Fruit fly (Drosophila melanogaster) whole organism, embryonic: ENCODE data around the gene CG31827.

Experiments used
- Antp ChIP-seq: fragments of 200-800 bp; sonication (Bioruptor generic); optimal IDR thresholded peaks from 3 replicates; lab custom pipeline; 2016; ENCODE audit warnings: missing biosample characterization, missing genetic modification characterization
- BEAF-32 ChIP-seq: fragments of 200-800 bp; sonication (Bioruptor generic); optimal IDR thresholded peaks from 3 replicates; lab custom pipeline; 2017; ENCODE audit warnings: missing biosample characterization, missing genetic modification characterization, mild to moderate bottlenecking, moderate library complexity, missing genetic modification reagents
- CG11398 ChIP-seq: fragments of 200-800 bp; sonication (Bioruptor generic); optimal IDR thresholded peaks from 2 replicates; lab custom pipeline; 2016; ENCODE audit warnings: missing biosample characterization, missing genetic modification characterization
- CG12769 ChIP-seq: fragments of 200-800 bp; sonication (Bioruptor generic); optimal IDR thresholded peaks from 2 replicates; lab custom pipeline; 2019; ENCODE audit warnings: missing biosample characterization, mild to moderate bottlenecking, missing genetic modification characterization, moderate library complexity
- CG13123 ChIP-seq: fragments of 200-800 bp; sonication (Bioruptor generic); optimal IDR thresholded peaks from 2 replicates; lab custom pipeline; 2016; ENCODE audit warnings: missing biosample characterization, missing genetic modification characterization
- CG13624 ChIP-seq: fragments of 200-800 bp; sonication (Bioruptor generic); optimal IDR thresholded peaks from 2 replicates; lab custom pipeline; 2016; ENCODE audit warnings: missing biosample characterization, missing genetic modification characterization
- CG17328 ChIP-seq: fragments of 200-800 bp; sonication (Bioruptor generic); IDR thresholded peaks from 2 replicates; pipeline ENCODE4 v1.3.6; 2022; ENCODE audit warnings: missing biosample characterization, missing genetic modification characterization
- CG17385 ChIP-seq: fragments of 200-800 bp; sonication (Bioruptor generic); optimal IDR thresholded peaks from 3 replicates; lab custom pipeline; 2018; ENCODE audit warnings: missing biosample characterization, mild to moderate bottlenecking, missing genetic modification characterization
- CG17912 ChIP-seq: fragments of 200-800 bp; sonication (Bioruptor generic); optimal IDR thresholded peaks from 2 replicates; lab custom pipeline; 2018; ENCODE audit warnings: missing biosample characterization, mild to moderate bottlenecking, missing genetic modification characterization
- CG1832 ChIP-seq: fragments of 200-800 bp; sonication (Bioruptor generic); optimal IDR thresholded peaks from 2 replicates; lab custom pipeline; 2017; ENCODE audit warnings: missing biosample characterization, mild to moderate bottlenecking, missing genetic modification characterization, inconsistent platforms
- CG32772 ChIP-seq: fragments of 200-800 bp; sonication (Bioruptor generic); IDR thresholded peaks from 2 replicates; pipeline ENCODE4 v1.3.6; 2022; ENCODE audit warnings: missing biosample characterization, missing genetic modification characterization
- CG33213 ChIP-seq: fragments of 200-800 bp; sonication (Bioruptor generic); optimal IDR thresholded peaks from 3 replicates; lab custom pipeline; 2016; ENCODE audit warnings: missing biosample characterization, missing genetic modification characterization
- CG4617 ChIP-seq: fragments of 200-800 bp; sonication (Bioruptor generic); optimal IDR thresholded peaks from 3 replicates; lab custom pipeline; 2016; ENCODE audit warnings: missing biosample characterization, missing genetic modification characterization, borderline replicate concordance
- CG6813 ChIP-seq: fragments of 200-800 bp; sonication (Bioruptor generic); optimal IDR thresholded peaks from 2 replicates; lab custom pipeline; 2017; ENCODE audit warnings: missing biosample characterization, missing genetic modification characterization, mild to moderate bottlenecking, moderate library complexity, missing genetic modification reagents
- CG7963 ChIP-seq: fragments of 200-800 bp; sonication (Bioruptor generic); IDR thresholded peaks from 3 replicates; pipeline ENCODE4 v1.3.6; 2022; ENCODE audit warnings: missing biosample characterization, missing genetic modification characterization; ENCODE audit not compliant: partially characterized antibody
- CG8478 ChIP-seq: fragments of >200 bp; optimal IDR thresholded peaks from 2 replicates; lab custom pipeline; 2018
- CG9932 ChIP-seq: fragments of 200-800 bp; sonication (Bioruptor generic); IDR thresholded peaks from 2 replicates; pipeline ENCODE4 v1.3.6; 2022; ENCODE audit warnings: missing biosample characterization, missing genetic modification characterization
- Camta ChIP-seq: fragments of 200-800 bp; sonication (Bioruptor generic); optimal IDR thresholded peaks from 2 replicates; lab custom pipeline; 2016; ENCODE audit warnings: missing biosample characterization, missing genetic modification characterization
- D19A ChIP-seq: fragments of 200-800 bp; optimal IDR thresholded peaks from 3 replicates; lab custom pipeline; 2019; ENCODE audit warnings: missing biosample characterization, mild to moderate bottlenecking, missing genetic modification characterization, moderate library complexity
- Elba2 ChIP-seq: fragments of 200-800 bp; sonication (Bioruptor generic); optimal IDR thresholded peaks from 3 replicates; lab custom pipeline; 2016; ENCODE audit warnings: missing biosample characterization, missing genetic modification characterization
- HHEX ChIP-seq: fragments of 200-800 bp; sonication (Bioruptor generic); optimal IDR thresholded peaks from 3 replicates; lab custom pipeline; 2017; ENCODE audit warnings: missing biosample characterization, mild to moderate bottlenecking, missing genetic modification characterization, missing genetic modification reagents
- HmgD ChIP-seq: fragments of 200-800 bp; sonication (Bioruptor generic); optimal IDR thresholded peaks from 3 replicates; lab custom pipeline; 2016; ENCODE audit warnings: missing biosample characterization, missing genetic modification characterization
- Hr78 ChIP-seq, 2 experiments: fragments of 200-800 bp in 1 of 2; fragments of >200 bp in 1 of 2; sonication (Bioruptor generic) in 1 of 2; optimal IDR thresholded peaks; 2 replicates each; lab custom pipeline; 2017 to 2019; ENCODE audit warnings: missing biosample characterization in 2 of 2, missing genetic modification characterization in 2 of 2, mild to moderate bottlenecking in 1 of 2, moderate library complexity in 1 of 2
- Kr ChIP-seq: fragments of 200-800 bp; sonication (Bioruptor generic); optimal IDR thresholded peaks from 2 replicates; lab custom pipeline; 2017; ENCODE audit warnings: missing biosample characterization, mild to moderate bottlenecking, missing genetic modification characterization
- MBD-R2 ChIP-seq: fragments of 200-800 bp; sonication (Bioruptor generic); IDR thresholded peaks from 2 replicates; pipeline ENCODE4 v1.3.6; 2022; ENCODE audit warnings: missing biosample characterization, missing genetic modification characterization
- Mad ChIP-seq: fragments of 200-800 bp; sonication (Bioruptor generic); optimal IDR thresholded peaks from 2 replicates; lab custom pipeline; 2016; ENCODE audit warnings: missing biosample characterization, missing genetic modification characterization
- Oaz ChIP-seq: fragments of 200-800 bp; sonication (Bioruptor generic); IDR thresholded peaks from 2 replicates; pipeline ENCODE4 v1.3.6; 2022; ENCODE audit warnings: missing biosample characterization, missing genetic modification characterization
- PHDP ChIP-seq: fragments of 200-800 bp; sonication (Bioruptor generic); optimal IDR thresholded peaks from 3 replicates; lab custom pipeline; 2018; ENCODE audit warnings: missing biosample characterization, mild to moderate bottlenecking, missing genetic modification characterization, moderate library complexity
- Rx ChIP-seq: fragments of 200-800 bp; sonication (Bioruptor generic); IDR thresholded peaks from 2 replicates; pipeline ENCODE4 v1.3.6; 2022; ENCODE audit warnings: missing biosample characterization, missing genetic modification characterization
- Scr ChIP-seq: fragments of 200-800 bp; sonication (Bioruptor generic); IDR thresholded peaks from 2 replicates; pipeline ENCODE4 v1.3.6; 2022; ENCODE audit warnings: missing biosample characterization, missing genetic modification characterization; ENCODE audit not compliant: partially characterized antibody
- Side ChIP-seq: fragments of 200-800 bp; sonication (Bioruptor generic); optimal IDR thresholded peaks from 2 replicates; lab custom pipeline; 2016; ENCODE audit warnings: missing biosample characterization, missing genetic modification characterization
- Six4 ChIP-seq: fragments of 200-800 bp; sonication (Bioruptor generic); optimal IDR thresholded peaks from 2 replicates; lab custom pipeline; 2016; ENCODE audit warnings: missing biosample characterization, missing genetic modification characterization
- Vsx1 ChIP-seq: fragments of 200-800 bp; sonication (Bioruptor generic); optimal IDR thresholded peaks from 2 replicates; lab custom pipeline; 2017; ENCODE audit warnings: missing biosample characterization, mild to moderate bottlenecking, missing genetic modification characterization, missing genetic modification reagents
- bigmax ChIP-seq: fragments of 200-800 bp; sonication (Bioruptor generic); optimal IDR thresholded peaks from 2 replicates; lab custom pipeline; 2018; ENCODE audit warnings: missing biosample characterization, mild to moderate bottlenecking, missing genetic modification characterization
- corto ChIP-seq: fragments of 200-800 bp; sonication (Bioruptor generic); optimal IDR thresholded peaks from 2 replicates; lab custom pipeline; 2016; ENCODE audit warnings: missing biosample characterization, mild to moderate bottlenecking, missing genetic modification characterization, moderate library complexity
- dmrt99B ChIP-seq: fragments of 200-800 bp; sonication (Bioruptor generic); optimal IDR thresholded peaks from 2 replicates; lab custom pipeline; 2018; ENCODE audit warnings: missing biosample characterization, mild to moderate bottlenecking, missing genetic modification characterization, moderate library complexity
- dysf ChIP-seq: fragments of 200-800 bp; sonication (Bioruptor generic); IDR thresholded peaks from 3 replicates; pipeline ENCODE4 v1.3.6; 2022; ENCODE audit warnings: missing biosample characterization, missing genetic modification characterization
- gfzf ChIP-seq: fragments of 200-800 bp; sonication (Bioruptor generic); optimal IDR thresholded peaks from 2 replicates; lab custom pipeline; 2016; ENCODE audit warnings: missing biosample characterization, mild to moderate bottlenecking, missing genetic modification characterization, moderate library complexity
- gsb ChIP-seq: fragments of 200-800 bp; sonication (Bioruptor generic); IDR thresholded peaks from 2 replicates; pipeline ENCODE4 v1.3.6; 2022; ENCODE audit warnings: missing biosample characterization, missing genetic modification characterization
- lbe ChIP-seq: fragments of 200-800 bp; sonication (Bioruptor generic); optimal IDR thresholded peaks from 2 replicates; lab custom pipeline; 2016; ENCODE audit warnings: missing biosample characterization, mild to moderate bottlenecking, missing genetic modification characterization
- lilli ChIP-seq: fragments of 200-800 bp; sonication (Bioruptor generic); optimal IDR thresholded peaks from 3 replicates; lab custom pipeline; 2016; ENCODE audit warnings: missing biosample characterization, missing genetic modification characterization
- luna ChIP-seq: fragments of 200-800 bp; sonication (Bioruptor generic); optimal IDR thresholded peaks from 2 replicates; lab custom pipeline; 2016; ENCODE audit warnings: missing biosample characterization, missing genetic modification characterization
- oc ChIP-seq: fragments of 200-800 bp; sonication (Bioruptor generic); optimal IDR thresholded peaks from 2 replicates; lab custom pipeline; 2018; ENCODE audit warnings: missing biosample characterization, mild to moderate bottlenecking, missing genetic modification characterization, moderate library complexity
- phol ChIP-seq: fragments of 200-800 bp; sonication (Bioruptor generic); optimal IDR thresholded peaks from 3 replicates; lab custom pipeline; 2018; ENCODE audit warnings: missing biosample characterization, mild to moderate bottlenecking, missing genetic modification characterization, moderate library complexity
- seq ChIP-seq: fragments of 200-800 bp; sonication (Bioruptor generic); IDR thresholded peaks from 2 replicates; pipeline ENCODE4 v1.3.6; 2022; ENCODE audit warnings: missing biosample characterization, missing genetic modification characterization
- slou ChIP-seq: fragments of 200-800 bp; sonication (Bioruptor generic); optimal IDR thresholded peaks from 3 replicates; lab custom pipeline; 2016; ENCODE audit warnings: missing biosample characterization, missing genetic modification characterization
- tio ChIP-seq: fragments of 200-800 bp; sonication (Bioruptor generic); optimal IDR thresholded peaks from 2 replicates; lab custom pipeline; 2017; ENCODE audit warnings: missing biosample characterization, missing genetic modification characterization, inconsistent platforms
- wor ChIP-seq: fragments of 200-800 bp; sonication (Bioruptor generic); IDR thresholded peaks from 2 replicates; pipeline ENCODE4 v1.3.6; 2022; ENCODE audit warnings: missing biosample characterization, missing genetic modification characterization
- zfh1 ChIP-seq: fragments of 200-800 bp; sonication (Bioruptor generic); IDR thresholded peaks from 3 replicates; pipeline ENCODE4 v1.3.6; 2022; ENCODE audit warnings: missing biosample characterization, missing genetic modification characterization

Gene CG31827

dm6 chr2L:15746600-15747393 lies 41.8 kb downstream of the CG31827 start (continued):
- peak; percentile 89 for TF ChIP-seq tio (GFP tag; lab: Kevin White, UChicago)
- peak; percentile 45; the same call in 1 of the 2 replicates for TF ChIP-seq Oaz
- 0 out of 2 replicates have a peak, but pooled peaks have one; percentile 32 for TF ChIP-seq Scr (GFP tag; lab: Robert Waterston, UW)
- peak; percentile 71 for TF ChIP-seq CG9932 (GFP tag; lab: Robert Waterston, UW)
- no peak for TF ChIP-seq CG8478 (lab: Kevin White, UChicago)
- peak; percentile 71 for TF ChIP-seq slou (GFP tag; lab: Kevin White, UChicago)
- no peak for TF ChIP-seq CG33213 (GFP tag; lab: Kevin White, UChicago)
- TF ChIP-seq seq (GFP tag; lab: Robert Waterston, UW), result peak; percentile 71
- peak; percentile 54 for TF ChIP-seq Rx (GFP tag; lab: Robert Waterston, UW)
- TF ChIP-seq PHDP, result peak; percentile 91
- peak; percentile 37 for TF ChIP-seq Kr (GFP tag; lab: Kevin White, UChicago)
- TF ChIP-seq Side (GFP tag; lab: Kevin White, UChicago), result no peak
- no peak for TF ChIP-seq Elba2 (GFP tag; lab: Kevin White, UChicago)
- TF ChIP-seq Antp (GFP tag; lab: Kevin White, UChicago), result peak; percentile 34
- peak; percentile 74 for TF ChIP-seq CG17328 (GFP tag; lab: Robert Waterston, UW)
- peak; percentile 90 for TF ChIP-seq CG17385 (GFP tag; lab: Kevin White, UChicago)
- peak; percentile 58 for TF ChIP-seq lilli (GFP tag; lab: Kevin White, UChicago)
- peak; percentile 65 for TF ChIP-seq MBD-R2 (GFP tag; lab: Robert Waterston, UW)
- peak; percentile 91 for TF ChIP-seq HHEX (GFP tag; lab: Kevin White, UChicago)
- peak; percentile 87 for TF ChIP-seq CG6813 (GFP tag; lab: Kevin White, UChicago)
- TF ChIP-seq HmgD (GFP tag; lab: Kevin White, UChicago), result no peak
- TF ChIP-seq zfh1, result peak; percentile 82
- peak; percentile 90 for TF ChIP-seq dysf (GFP tag; lab: Robert Waterston, UW)
- peak; percentile 47 for TF ChIP-seq CG1832 (GFP tag; lab: Kevin White, UChicago)
- TF ChIP-seq BEAF-32 (GFP tag; lab: Kevin White, UChicago), result peak; percentile 17
- peak; percentile 68 for TF ChIP-seq oc (tag; lab: Kevin White, UChicago)
- TF ChIP-seq Camta (GFP tag; lab: Kevin White, UChicago), result peak; percentile 42
- peak; percentile 91 for TF ChIP-seq D19A (tag; lab: Kevin White, UChicago)
- TF ChIP-seq CG11398 (GFP tag; lab: Kevin White, UChicago), result peak; percentile 6
- TF ChIP-seq CG13123 (GFP tag; lab: Kevin White, UChicago), result peak; percentile 77
- peak; percentile 87 for TF ChIP-seq Six4
- no peak for TF ChIP-seq gsb
- no peak for TF ChIP-seq bigmax (GFP tag; lab: Kevin White, UChicago)
- TF ChIP-seq Vsx1 (GFP tag; lab: Kevin White, UChicago), result peak; percentile 79
- TF ChIP-seq dmrt99B (tag; lab: Kevin White, UChicago), result peak; percentile 93
- TF ChIP-seq lbe (GFP tag; lab: Kevin White, UChicago), result peak; percentile 45
- no peak for TF ChIP-seq corto (GFP tag; lab: Kevin White, UChicago)
- peak; percentile 74 for TF ChIP-seq wor (GFP tag; lab: Robert Waterston, UW)
- TF ChIP-seq Hr78 (GFP tag; optimal IDR thresholded peaks at IDR 0.05; lab: Kevin White, UChicago), result peak in 1 of 2 experiments; percentile 71
- no peak for TF ChIP-seq gfzf (GFP tag; lab: Kevin White, UChicago)
- peak; percentile 50 for TF ChIP-seq CG12769 (tag; lab: Kevin White, UChicago)
- TF ChIP-seq CG17912 (GFP tag; lab: Kevin White, UChicago), result no peak
- TF ChIP-seq Mad (GFP tag; lab: Kevin White, UChicago), result peak; percentile 42
- peak; percentile 96 for TF ChIP-seq phol
- no peak for TF ChIP-seq CG13624 (GFP tag; lab: Kevin White, UChicago)
- TF ChIP-seq CG7963, result no peak
- TF ChIP-seq luna (GFP tag; lab: Kevin White, UChicago), result no peak
- peak; percentile 40 for TF ChIP-seq CG4617
- TF ChIP-seq CG32772, result peak; percentile 62
